Worm (Caenorhabditis elegans) whole organism, young adult: ENCODE measurements around the gene atn-1.
A peak's percentile ranks its signal among the peaks of the same experiment; 100 is the strongest.

ENCODE experiments used
- B0019.2 ChIP-seq: fragments of 200-800 bp; sonication (Bioruptor generic); conservative IDR thresholded peaks from 2 replicates; pipeline ENCODE4 v1.3.6; 2022; ENCODE audit warnings: missing genetic modification reagents, missing genetic modification characterization, missing compliant biosample characterization
- B0035.1 ChIP-seq: sonication (generic microtip); optimal IDR thresholded peaks from 2 replicates; lab custom pipeline; 2016; ENCODE audit warnings: missing genetic modification characterization, mild to moderate bottlenecking, missing compliant biosample characterization, missing genotype, missing genetic modification reagents
- K12H6.12 ChIP-seq: fragments of 200-800 bp; sonication (Bioruptor generic); optimal IDR thresholded peaks from 2 replicates; lab custom pipeline; 2018; ENCODE audit warnings: mild to moderate bottlenecking, missing genetic modification characterization, missing compliant biosample characterization
- Y95B8A.8 ChIP-seq: fragments of 200-800 bp; sonication (Bioruptor generic); IDR thresholded peaks from 2 replicates; pipeline ENCODE4 v1.3.6; 2022; ENCODE audit warnings: missing genetic modification reagents, missing genetic modification characterization, missing compliant biosample characterization
- cebp-1 ChIP-seq, 2 experiments: fragments of 200-800 bp in 1 of 2; sonication (Bioruptor generic) in 1 of 2; sonication (generic microtip) in 1 of 2; IDR thresholded peaks in 1 of 2; optimal IDR thresholded peaks in 1 of 2; 2 replicates each; pipeline versions ENCODE4 v1.3.6 to Lab custom; 2017 to 2022; ENCODE audit warnings: missing compliant biosample characterization in 2 of 2, missing genetic modification characterization in 2 of 2, mild to moderate bottlenecking in 1 of 2, missing genetic modification reagents in 1 of 2, moderate library complexity in 1 of 2
- chd-7 ChIP-seq: sonication (generic microtip); optimal IDR thresholded peaks from 2 replicates; lab custom pipeline; 2016; ENCODE audit warnings: mild to moderate bottlenecking, missing genetic modification characterization, moderate library complexity, missing compliant biosample characterization
- dox-1 ChIP-seq: fragments of 200-800 bp; sonication (Bioruptor generic); IDR thresholded peaks from 2 replicates; pipeline ENCODE4 v1.3.6; 2022; ENCODE audit warnings: missing genetic modification reagents, missing genetic modification characterization, missing compliant biosample characterization
- dpl-1 ChIP-seq: fragments of 150-350 bp; optimal IDR thresholded peaks from 2 replicates; lab custom pipeline; 2014; ENCODE audit warnings: missing biosample characterization, missing genetic modification reagents, missing genetic modification characterization
- egrh-3 ChIP-seq: fragments of 200-800 bp; sonication (Bioruptor generic); IDR thresholded peaks from 2 replicates; pipeline ENCODE4 v1.3.6; 2022; ENCODE audit warnings: missing genetic modification reagents, missing genetic modification characterization, missing compliant biosample characterization
- ekl-4 ChIP-seq: fragments of 200-800 bp; sonication (Bioruptor generic); IDR thresholded peaks from 2 replicates; pipeline ENCODE4 v1.3.6; 2022; ENCODE audit warnings: missing genetic modification reagents, missing genetic modification characterization, missing compliant biosample characterization
- fkh-3 ChIP-seq: sonication (generic microtip); optimal IDR thresholded peaks from 2 replicates; lab custom pipeline; 2016; ENCODE audit warnings: mild to moderate bottlenecking, missing genetic modification characterization, missing compliant biosample characterization
- hlh-12 ChIP-seq: sonication (generic microtip); optimal IDR thresholded peaks from 2 replicates; lab custom pipeline; 2016; ENCODE audit warnings: missing genetic modification characterization, missing compliant biosample characterization
- hlh-26 ChIP-seq: fragments of 200-800 bp; sonication (Bioruptor generic); conservative IDR thresholded peaks from 2 replicates; pipeline ENCODE4 v1.3.6; 2022; ENCODE audit warnings: missing genetic modification reagents, missing genetic modification characterization, missing compliant biosample characterization
- hmg-1.2 ChIP-seq: fragments of 200-800 bp; sonication (Bioruptor generic); IDR thresholded peaks from 2 replicates; pipeline ENCODE4 v1.3.6; 2022; ENCODE audit warnings: missing genetic modification reagents, missing genetic modification characterization, missing compliant biosample characterization
- hrde-1 ChIP-seq: sonication (generic microtip); optimal IDR thresholded peaks from 2 replicates; lab custom pipeline; 2016; ENCODE audit warnings: missing genetic modification characterization, mild to moderate bottlenecking, missing compliant biosample characterization, moderate library complexity, missing genotype, missing genetic modification reagents, borderline replicate concordance
- lag-1 ChIP-seq: fragments of 200-800 bp; sonication (Bioruptor generic); IDR thresholded peaks from 2 replicates; pipeline ENCODE4 v1.3.6; 2022; ENCODE audit warnings: missing genetic modification reagents, missing genetic modification characterization, missing compliant biosample characterization
- lin-26 ChIP-seq: fragments of 200-800 bp; sonication (Bioruptor generic); IDR thresholded peaks from 2 replicates; pipeline ENCODE4 v1.3.6; 2022; ENCODE audit warnings: missing genetic modification reagents, missing genetic modification characterization, missing compliant biosample characterization
- lin-40 ChIP-seq: sonication (generic microtip); optimal IDR thresholded peaks from 2 replicates; lab custom pipeline; 2016; ENCODE audit warnings: missing genetic modification characterization, mild to moderate bottlenecking, missing compliant biosample characterization, missing genotype, missing genetic modification reagents
- lin-54 ChIP-seq: fragments of 200-800 bp; sonication (Bioruptor generic); optimal IDR thresholded peaks from 2 replicates; lab custom pipeline; 2018; ENCODE audit warnings: mild to moderate bottlenecking, missing genetic modification characterization, missing compliant biosample characterization
- madf-6 ChIP-seq: fragments of 200-800 bp; sonication (Bioruptor generic); IDR thresholded peaks from 2 replicates; pipeline ENCODE4 v1.3.6; 2022; ENCODE audit warnings: missing genetic modification reagents, missing genetic modification characterization, missing compliant biosample characterization
- madf-8 ChIP-seq: fragments of 200-800 bp; sonication (Bioruptor generic); conservative IDR thresholded peaks from 2 replicates; pipeline ENCODE4 v1.3.6; 2022; ENCODE audit warnings: missing genetic modification reagents, missing genetic modification characterization, missing compliant biosample characterization
- nfya-1 ChIP-seq: sonication (generic microtip); optimal IDR thresholded peaks from 2 replicates; lab custom pipeline; 2017; ENCODE audit warnings: antibody characterized with exemption, missing compliant biosample characterization, missing genetic modification characterization, borderline replicate concordance; ENCODE audit not compliant: insufficient read depth
- nhr-120 ChIP-seq: fragments of 200-800 bp; sonication (Bioruptor generic); IDR thresholded peaks from 2 replicates; pipeline ENCODE4 v1.3.6; 2022; ENCODE audit warnings: missing genetic modification characterization, missing compliant biosample characterization
- nhr-90 ChIP-seq: sonication (generic microtip); optimal IDR thresholded peaks from 2 replicates; lab custom pipeline; 2016; ENCODE audit warnings: missing genotype, mild to moderate bottlenecking, missing genetic modification characterization, missing compliant biosample characterization
- pbrm-1 ChIP-seq: fragments of 200-800 bp; sonication (Bioruptor generic); IDR thresholded peaks from 2 replicates; pipeline ENCODE4 v1.3.6; 2022; ENCODE audit warnings: missing genetic modification reagents, missing genetic modification characterization, missing compliant biosample characterization
- somi-1 ChIP-seq: fragments of 200-800 bp; sonication (Bioruptor generic); optimal IDR thresholded peaks from 2 replicates; lab custom pipeline; 2018; ENCODE audit warnings: mild to moderate bottlenecking, missing genetic modification characterization, missing compliant biosample characterization
- zfh-2 ChIP-seq: fragments of 200-800 bp; sonication (Bioruptor generic); conservative IDR thresholded peaks from 2 replicates; pipeline ENCODE4 v1.3.6; 2022; ENCODE audit warnings: missing genetic modification reagents, missing genetic modification characterization, missing compliant biosample characterization
- zim-3 ChIP-seq: sonication (generic microtip); optimal IDR thresholded peaks from 2 replicates; lab custom pipeline; 2017; ENCODE audit warnings: mild to moderate bottlenecking, missing genetic modification characterization, moderate library complexity, missing compliant biosample characterization
- ztf-22 ChIP-seq: fragments of 200-800 bp; sonication (Bioruptor generic); optimal IDR thresholded peaks from 2 replicates; lab custom pipeline; 2018; ENCODE audit warnings: mild to moderate bottlenecking, missing genetic modification characterization, moderate library complexity, missing compliant biosample characterization

atn-1 gene

DNA sequence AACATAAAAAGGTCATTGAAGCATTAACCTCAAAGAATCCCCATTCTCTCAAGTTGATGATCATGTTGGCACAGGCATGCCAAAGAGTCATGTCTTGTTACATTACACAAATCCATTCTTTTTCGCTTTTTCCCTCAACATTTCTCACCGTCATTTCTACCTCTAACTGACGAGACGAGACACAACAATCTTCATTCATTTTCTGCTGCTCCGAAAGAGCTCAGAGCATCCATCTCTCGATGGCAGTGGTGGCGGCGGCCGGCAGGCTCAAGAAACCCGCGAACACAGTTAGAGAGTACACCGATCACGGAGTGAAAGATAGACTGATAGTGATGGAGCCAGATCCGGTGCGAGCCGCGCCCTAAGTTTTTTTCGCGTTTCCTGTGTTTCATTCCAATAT lies 1.1 kb upstream of the atn-1 start:
- TF ChIP-seq lag-1 (GFP tag; lab: Robert Waterston, UW): no peak
- TF ChIP-seq K12H6.12 (tag; lab: Kevin White, UChicago): peak; percentile 9
- TF ChIP-seq pbrm-1: peak; percentile 38; the same call in 1 of the 2 replicates
- TF ChIP-seq zfh-2 (GFP tag; lab: Robert Waterston, UW): peak; percentile 92
- peak; percentile 34 for TF ChIP-seq zim-3
- TF ChIP-seq hrde-1 (tag; lab: Kevin White, UChicago): no peak
- TF ChIP-seq nhr-90 (tag; lab: Kevin White, UChicago): peak; percentile 5
- TF ChIP-seq cebp-1 (GFP tag; IDR thresholded peaks at IDR 0.05; lab: Robert Waterston, UW): no peak
- no peak for TF ChIP-seq cebp-1 (tag; optimal IDR thresholded peaks at IDR 0.05; lab: Kevin White, UChicago)
- TF ChIP-seq chd-7 (tag; lab: Kevin White, UChicago): peak; percentile 26

- TF ChIP-seq B0019.2 (GFP tag; lab: Robert Waterston, UW): no peak
- 0 out of 2 replicates have a peak, but pooled peaks have one; percentile 10 for TF ChIP-seq hmg-1.2
- TF ChIP-seq, all 124 proteins: peak for 1
Measured at ce11 chrV:12478990-12479389, 779 bp downstream of the atn-1 start.

ce11 chrV:12484585-12484984 lies 6.4 kb downstream of the atn-1 start, which contains the start of gene srt-39:
srt-39 (plus strand) TSS chrV:12484885.
- TF ChIP-seq somi-1 (GFP tag; lab: Kevin White, UChicago): no peak
- no peak for TF ChIP-seq madf-8 (GFP tag; lab: Robert Waterston, UW)
- no peak for TF ChIP-seq dox-1 (GFP tag; lab: Robert Waterston, UW)
- TF ChIP-seq ztf-22 (GFP tag; lab: Kevin White, UChicago): no peak
- TF ChIP-seq lin-40: no peak
- TF ChIP-seq hlh-12 (tag; lab: Kevin White, UChicago): no peak
- no peak for TF ChIP-seq cebp-1 (GFP tag; IDR thresholded peaks at IDR 0.05; lab: Robert Waterston, UW)
- peak; percentile 6 for TF ChIP-seq cebp-1 (tag; optimal IDR thresholded peaks at IDR 0.05; lab: Kevin White, UChicago)
- no peak for TF ChIP-seq dpl-1 (GFP tag; lab: Kevin White, UChicago)

DNA sequence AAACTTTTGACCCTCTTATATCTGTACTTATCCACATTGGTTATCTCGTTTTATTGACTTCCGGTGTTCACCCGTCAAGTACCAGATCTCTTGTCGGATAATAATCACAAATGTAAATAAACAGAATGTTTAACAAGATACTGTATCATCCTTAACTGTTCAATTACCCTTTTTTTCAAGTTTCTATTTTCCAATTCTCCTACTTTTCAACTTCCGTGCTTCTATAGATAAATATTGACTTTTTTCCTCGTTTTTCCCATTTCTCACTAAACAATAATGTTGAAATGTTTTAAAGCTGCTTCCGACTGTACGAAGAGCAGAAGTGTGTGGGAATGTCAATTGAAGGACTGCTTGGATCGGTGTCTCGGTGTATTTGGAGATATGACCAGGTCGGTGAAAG lies 8.7 kb downstream of the atn-1 start, which contains the start of gene inx-11:
Gene inx-11, plus strand, starts transcription at position 301 of the 400 bp plus-strand sequence.
- TF ChIP-seq B0035.1 (tag; lab: Kevin White, UChicago) (no peak), lin-26 (GFP tag; lab: Robert Waterston, UW) (no peak), nfya-1 (tag; lab: Kevin White, UChicago) (no peak), ztf-22 (GFP tag; lab: Kevin White, UChicago) (no peak), lin-54 (no peak), chd-7 (tag; lab: Kevin White, UChicago) (no peak), Y95B8A.8 (no peak), fkh-3 (tag; lab: Kevin White, UChicago) (no peak)

DNA sequence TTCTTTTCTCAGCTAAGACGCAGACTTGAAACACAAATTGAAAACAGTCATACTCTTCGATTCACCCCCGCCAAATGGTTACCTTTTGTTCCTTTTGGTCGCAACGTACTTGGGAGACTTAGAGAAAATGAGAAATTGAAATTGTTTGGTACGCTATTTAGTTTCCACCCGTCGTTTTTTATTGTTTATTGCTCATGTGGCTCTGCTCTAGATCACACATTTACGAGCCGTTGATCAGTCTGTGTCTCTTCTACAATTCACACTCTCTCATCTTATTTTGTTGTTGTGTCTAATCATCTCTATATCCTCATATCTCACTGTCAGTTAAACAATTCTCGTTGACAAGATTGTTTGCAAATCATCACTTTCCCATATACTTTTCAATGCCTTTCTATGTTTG lies 9.8 kb downstream of the atn-1 start:
- TF ChIP-seq ekl-4 (GFP tag; lab: Robert Waterston, UW): no peak
- no peak for TF ChIP-seq hlh-26 (GFP tag; lab: Robert Waterston, UW)
- TF ChIP-seq egrh-3 (GFP tag; lab: Robert Waterston, UW): no peak
- TF ChIP-seq hmg-1.2: peak; percentile 46; the same call in 1 of the 2 replicates
- TF ChIP-seq nhr-120 (GFP tag; lab: Robert Waterston, UW): no peak
- peak; percentile 19; the same call in 1 of the 2 replicates for TF ChIP-seq madf-6 (GFP tag; lab: Robert Waterston, UW)
- TF ChIP-seq, all 124 proteins: peak for 2
